Fruit fly (Drosophila melanogaster): ENCODE data around the gene rudhira.
A peak's percentile ranks its signal among the peaks of the same experiment; 100 is the strongest.

The rudhira gene

dm6 chrX:11823003-11823402 is 6.3 kb downstream of the rudhira start (continued):
- no peak for TF ChIP-seq PHDP (tag; optimal IDR thresholded peaks at IDR 0.05)
- TF ChIP-seq Doc3 (GFP tag; IDR thresholded peaks at IDR 0.05; ENCODE audit: partially characterized antibody) = no peak
- TF ChIP-seq trh (GFP tag; optimal IDR thresholded peaks at IDR 0.05) = no peak
- 0 out of 2 replicates have a peak, but pooled peaks have one; percentile 21 for TF ChIP-seq CG6689 (GFP tag; IDR thresholded peaks at IDR 0.05)
- TF ChIP-seq CG14667 (GFP tag; IDR thresholded peaks at IDR 0.05) = no peak
- TF ChIP-seq jigr1 (GFP tag; IDR thresholded peaks at IDR 0.05) = no peak
- no peak for TF ChIP-seq Deaf1 (tag; optimal IDR thresholded peaks at IDR 0.05)
- no peak for TF ChIP-seq tio (GFP tag; optimal IDR thresholded peaks at IDR 0.05)
- no peak for TF ChIP-seq CG11723 (GFP tag; optimal IDR thresholded peaks at IDR 0.05)
- TF ChIP-seq sc (optimal IDR thresholded peaks at IDR 0.05) = no peak
- no peak for TF ChIP-seq sc (GFP tag; optimal IDR thresholded peaks at IDR 0.05)
- peak; percentile 31; the same call in 1 of the 3 replicates for TF ChIP-seq row (GFP tag; IDR thresholded peaks at IDR 0.05)
- TF ChIP-seq inv (GFP tag; IDR thresholded peaks at IDR 0.05; ENCODE audit: partially characterized antibody) = no peak
- no peak for TF ChIP-seq ab (GFP tag; optimal IDR thresholded peaks at IDR 0.05)
- TF ChIP-seq CG15011 (GFP tag; optimal IDR thresholded peaks at IDR 0.05) = no peak
- TF ChIP-seq CG7372 (GFP tag; IDR thresholded peaks at IDR 0.05) = no peak
- no peak for TF ChIP-seq Scr (GFP tag; IDR thresholded peaks at IDR 0.05; ENCODE audit: partially characterized antibody)
- TF ChIP-seq CG2875 (GFP tag; optimal IDR thresholded peaks at IDR 0.05) = peak; percentile 61
- TF ChIP-seq CG17829 (tag; optimal IDR thresholded peaks at IDR 0.05) = no peak
- TF ChIP-seq CG7556 (GFP tag; optimal IDR thresholded peaks at IDR 0.05) = no peak
- TF ChIP-seq ro (GFP tag; IDR thresholded peaks at IDR 0.05) = no peak
- TF ChIP-seq ken (GFP tag; IDR thresholded peaks at IDR 0.05) = no peak
- no peak for TF ChIP-seq tup (GFP tag; optimal IDR thresholded peaks at IDR 0.05)
- TF ChIP-seq CG12659 (GFP tag; optimal IDR thresholded peaks at IDR 0.05) = no peak
- no peak for TF ChIP-seq Nf-YC (tag; optimal IDR thresholded peaks at IDR 0.05)
- TF ChIP-seq CG17568 (GFP tag; optimal IDR thresholded peaks at IDR 0.05) = no peak
- no peak for TF ChIP-seq CG30403 (GFP tag; optimal IDR thresholded peaks at IDR 0.05)
- no peak for TF ChIP-seq CG32772 (GFP tag; IDR thresholded peaks at IDR 0.05)
- TF ChIP-seq CG2120 (GFP tag; optimal IDR thresholded peaks at IDR 0.05) = no peak
- TF ChIP-seq fd96Cb (tag; optimal IDR thresholded peaks at IDR 0.05) = no peak
- no peak for TF ChIP-seq CG2712 (tag; optimal IDR thresholded peaks at IDR 0.05)
- no peak for TF ChIP-seq sisA (GFP tag; IDR thresholded peaks at IDR 0.05)
- TF ChIP-seq eve (GFP tag; optimal IDR thresholded peaks at IDR 0.05) = no peak
- no peak for TF ChIP-seq Camta (GFP tag; optimal IDR thresholded peaks at IDR 0.05)
- TF ChIP-seq slp2 (GFP tag; optimal IDR thresholded peaks at IDR 0.05) = no peak
- TF ChIP-seq pita (GFP tag; optimal IDR thresholded peaks at IDR 0.05) = no peak
- no peak for TF ChIP-seq Dp (GFP tag; optimal IDR thresholded peaks at IDR 0.05)
- peak; percentile 75 for TF ChIP-seq sens (GFP tag)
- peak; percentile 60 for TF ChIP-seq MTF-1 (GFP tag; optimal IDR thresholded peaks at IDR 0.05; ENCODE audit: borderline replicate concordance)
- no peak for TF ChIP-seq tna (GFP tag; IDR thresholded peaks at IDR 0.05; ENCODE audit: partially characterized antibody)
- TF ChIP-seq zf30C (GFP tag; optimal IDR thresholded peaks at IDR 0.05) = no peak
- no peak for TF ChIP-seq CG15073 (GFP tag; optimal IDR thresholded peaks at IDR 0.05)
- no peak for TF ChIP-seq CG18764 (GFP tag; optimal IDR thresholded peaks at IDR 0.05)
- TF ChIP-seq Hey (tag; optimal IDR thresholded peaks at IDR 0.05) = no peak
- no peak for TF ChIP-seq CG4328 (GFP tag; optimal IDR thresholded peaks at IDR 0.05)
- TF ChIP-seq nau (GFP tag; optimal IDR thresholded peaks at IDR 0.05) = no peak
- TF ChIP-seq Chrac-16 (GFP tag; optimal IDR thresholded peaks at IDR 0.05) = no peak
- TF ChIP-seq CG34224 (GFP tag; IDR thresholded peaks at IDR 0.05; ENCODE audit: partially characterized antibody) = no peak
- TF ChIP-seq vvl (GFP tag; IDR thresholded peaks at IDR 0.05) = peak; percentile 33; the same call in 1 of the 2 replicates
- no peak for TF ChIP-seq gsb-n (tag; optimal IDR thresholded peaks at IDR 0.05)
- no peak for TF ChIP-seq slbo (GFP tag; IDR thresholded peaks at IDR 0.05)
- TF ChIP-seq Myb (GFP tag; optimal IDR thresholded peaks at IDR 0.05) = no peak

Data from whole organism, embryonic.